Fruit fly (Drosophila melanogaster) whole organism, adult: ENCODE data around the gene flr.

Source experiments
- CG11617 ChIP-seq: fragments of 200-800 bp; sonication (Bioruptor generic); optimal IDR thresholded peaks from 2 replicates; lab custom pipeline; 2017; ENCODE audit warnings: mild to moderate bottlenecking, missing biosample characterization, missing genetic modification reagents, missing genetic modification characterization
- CG7101 ChIP-seq: fragments of 200-800 bp; sonication (Bioruptor generic); optimal IDR thresholded peaks from 2 replicates; lab custom pipeline; 2018; ENCODE audit warnings: missing biosample characterization, mild to moderate bottlenecking, missing genetic modification characterization, moderate library complexity
- Clk ChIP-seq: fragments of 200-800 bp; sonication (Bioruptor generic); optimal IDR thresholded peaks from 2 replicates; lab custom pipeline; 2017; ENCODE audit warnings: missing biosample characterization, missing genetic modification characterization
- pad ChIP-seq: fragments of 200-800 bp; sonication (Bioruptor generic); optimal IDR thresholded peaks from 3 replicates; lab custom pipeline; 2017; ENCODE audit warnings: missing biosample characterization, missing genetic modification characterization, mild to moderate bottlenecking, moderate library complexity, missing genetic modification reagents

dm6 chr3L:13452281-13452680 is 39.6 kb downstream of the flr start:
- TF ChIP-seq CG7101 (tag; lab: Kevin White, UChicago) (no peak), CG11617 (GFP tag; lab: Kevin White, UChicago) (no peak), pad (GFP tag; lab: Kevin White, UChicago) (no peak), Clk (no peak)
